Worm (Caenorhabditis elegans) whole organism, late embryonic: Measurements from ENCODE around the gene T24C12.4.

ENCODE experiments used
- C08G9.2 ChIP-seq: sonication (generic microtip); optimal IDR thresholded peaks from 2 replicates; lab custom pipeline; 2016; ENCODE audit warnings: mild to moderate bottlenecking, missing genetic modification characterization, moderate library complexity, missing compliant biosample characterization
- C38D4.7 ChIP-seq: fragments of 200-800 bp; sonication (Bioruptor generic); optimal IDR thresholded peaks from 2 replicates; lab custom pipeline; 2018; ENCODE audit warnings: mild to moderate bottlenecking, missing genetic modification characterization, moderate library complexity, missing compliant biosample characterization
- K02D7.2 ChIP-seq: sonication (generic microtip); optimal IDR thresholded peaks from 2 replicates; lab custom pipeline; 2017; ENCODE audit warnings: mild to moderate bottlenecking, missing genetic modification characterization, missing compliant biosample characterization
- K09A11.1 ChIP-seq: sonication (generic microtip); optimal IDR thresholded peaks from 2 replicates; lab custom pipeline; 2017; ENCODE audit warnings: antibody characterized with exemption, mild to moderate bottlenecking, missing genetic modification characterization, missing compliant biosample characterization; ENCODE audit not compliant: insufficient read depth
- Y22D7AL.16 ChIP-seq: sonication (generic microtip); optimal IDR thresholded peaks from 2 replicates; lab custom pipeline; 2016; ENCODE audit warnings: missing genetic modification characterization, missing compliant biosample characterization
- ceh-18 ChIP-seq: sonication (generic microtip); optimal IDR thresholded peaks from 2 replicates; lab custom pipeline; 2016; ENCODE audit warnings: missing genetic modification characterization, missing compliant biosample characterization
- ceh-22 ChIP-seq: sonication (generic microtip); optimal IDR thresholded peaks from 2 replicates; lab custom pipeline; 2017; ENCODE audit warnings: missing biosample characterization, missing genetic modification characterization
- ceh-30 ChIP-seq: fragments of 150-350 bp; optimal IDR thresholded peaks from 2 replicates; lab custom pipeline; 2014; ENCODE audit warnings: missing biosample characterization, missing genetic modification characterization
- ceh-31 ChIP-seq: sonication (generic microtip); optimal IDR thresholded peaks from 2 replicates; lab custom pipeline; 2016; ENCODE audit warnings: missing genetic modification characterization, missing compliant biosample characterization
- ceh-45 ChIP-seq: fragments of 200-800 bp; sonication (Bioruptor generic); IDR thresholded peaks from 2 replicates; pipeline ENCODE4 v1.3.6; 2022; ENCODE audit warnings: missing genetic modification reagents, missing genetic modification characterization, missing compliant biosample characterization
- dve-1 ChIP-seq: sonication (generic microtip); optimal IDR thresholded peaks from 2 replicates; lab custom pipeline; 2017; ENCODE audit warnings: antibody characterized with exemption, mild to moderate bottlenecking, missing genetic modification characterization, missing compliant biosample characterization
- elt-4 ChIP-seq: sonication (generic microtip); optimal IDR thresholded peaks from 2 replicates; lab custom pipeline; 2016; ENCODE audit warnings: missing genetic modification characterization, missing compliant biosample characterization
- fkh-10 ChIP-seq: fragments of 150-350 bp; optimal IDR thresholded peaks from 2 replicates; lab custom pipeline; 2014; ENCODE audit warnings: missing biosample characterization, missing genetic modification reagents, missing genetic modification characterization
- gmeb-2 ChIP-seq: sonication (generic microtip); optimal IDR thresholded peaks from 2 replicates; lab custom pipeline; 2016; ENCODE audit warnings: missing genetic modification characterization, inconsistent platforms, missing compliant biosample characterization
- hlh-13 ChIP-seq: fragments of 200-800 bp; sonication (Bioruptor generic); optimal IDR thresholded peaks from 2 replicates; lab custom pipeline; 2018; ENCODE audit warnings: mild to moderate bottlenecking, missing genetic modification characterization, missing compliant biosample characterization
- hlh-15 ChIP-seq: sonication (generic microtip); optimal IDR thresholded peaks from 2 replicates; lab custom pipeline; 2016; ENCODE audit warnings: missing genetic modification characterization, missing compliant biosample characterization
- hlh-30 ChIP-seq: sonication (generic microtip); optimal IDR thresholded peaks from 2 replicates; lab custom pipeline; 2017; ENCODE audit warnings: antibody characterized with exemption, missing genetic modification characterization, missing compliant biosample characterization; ENCODE audit not compliant: insufficient read depth
- hlh-6 ChIP-seq: sonication (generic microtip); optimal IDR thresholded peaks from 2 replicates; lab custom pipeline; 2016; ENCODE audit warnings: missing genotype, missing genetic modification characterization, missing compliant biosample characterization
- hlh-8 ChIP-seq: sonication (generic microtip); optimal IDR thresholded peaks from 2 replicates; lab custom pipeline; 2016; ENCODE audit warnings: missing genotype, missing genetic modification characterization, missing compliant biosample characterization
- lin-11 ChIP-seq: fragments of 200-800 bp; sonication (Bioruptor generic); optimal IDR thresholded peaks from 2 replicates; lab custom pipeline; 2018; ENCODE audit warnings: mild to moderate bottlenecking, missing genetic modification characterization, missing compliant biosample characterization
- madf-2 ChIP-seq: sonication (generic microtip); optimal IDR thresholded peaks from 2 replicates; lab custom pipeline; 2017; ENCODE audit warnings: missing genetic modification characterization, missing compliant biosample characterization
- nfya-1 ChIP-seq: sonication (generic microtip); optimal IDR thresholded peaks from 2 replicates; lab custom pipeline; 2017; ENCODE audit warnings: missing genetic modification characterization, mild to moderate bottlenecking, missing compliant biosample characterization, antibody characterized with exemption, moderate library complexity
- nhr-232 ChIP-seq: sonication (generic microtip); optimal IDR thresholded peaks from 2 replicates; lab custom pipeline; 2016; ENCODE audit warnings: missing genetic modification characterization, missing compliant biosample characterization
- npax-4 ChIP-seq: sonication (generic microtip); optimal IDR thresholded peaks from 2 replicates; lab custom pipeline; 2016; ENCODE audit warnings: missing genetic modification characterization, missing compliant biosample characterization
- odd-2 ChIP-seq: sonication (generic microtip); optimal IDR thresholded peaks from 2 replicates; lab custom pipeline; 2017; ENCODE audit warnings: antibody characterized with exemption, mild to moderate bottlenecking, missing genetic modification characterization, missing compliant biosample characterization
- pag-3 ChIP-seq: sonication (generic microtip); optimal IDR thresholded peaks from 2 replicates; lab custom pipeline; 2016; ENCODE audit warnings: missing compliant biosample characterization, missing genetic modification characterization, borderline replicate concordance
- pax-1 ChIP-seq: fragments of 150-350 bp; optimal IDR thresholded peaks from 2 replicates; lab custom pipeline; 2014; ENCODE audit warnings: missing biosample characterization, missing genetic modification characterization
- pha-2 ChIP-seq: sonication (generic microtip); optimal IDR thresholded peaks from 2 replicates; lab custom pipeline; 2017; ENCODE audit warnings: mild to moderate bottlenecking, missing genetic modification characterization, missing compliant biosample characterization
- ref-2 ChIP-seq: sonication (generic microtip); optimal IDR thresholded peaks from 2 replicates; lab custom pipeline; 2016; ENCODE audit warnings: missing genetic modification characterization, missing compliant biosample characterization
- rnt-1 ChIP-seq: sonication (generic microtip); optimal IDR thresholded peaks from 2 replicates; lab custom pipeline; 2016; ENCODE audit warnings: missing genetic modification characterization, missing compliant biosample characterization
- sox-2 ChIP-seq: fragments of 200-800 bp; sonication (Bioruptor generic); IDR thresholded peaks from 2 replicates; pipeline ENCODE4 v1.3.6; 2022; ENCODE audit warnings: missing genetic modification reagents, missing genetic modification characterization, missing compliant biosample characterization
- syd-9 ChIP-seq: sonication (generic microtip); optimal IDR thresholded peaks from 2 replicates; lab custom pipeline; 2016; ENCODE audit warnings: mild to moderate bottlenecking, missing genetic modification characterization, moderate library complexity, missing compliant biosample characterization
- tbx-2 ChIP-seq: sonication (generic microtip); optimal IDR thresholded peaks from 2 replicates; lab custom pipeline; 2016; ENCODE audit warnings: missing genetic modification characterization, missing compliant biosample characterization
- unc-42 ChIP-seq: sonication (generic microtip); optimal IDR thresholded peaks from 2 replicates; lab custom pipeline; 2016; ENCODE audit warnings: missing genotype, missing genetic modification characterization, missing compliant biosample characterization
- ztf-16 ChIP-seq: sonication (generic microtip); optimal IDR thresholded peaks from 2 replicates; lab custom pipeline; 2017; ENCODE audit warnings: missing genetic modification characterization, missing compliant biosample characterization

Gene T24C12.4

DNA sequence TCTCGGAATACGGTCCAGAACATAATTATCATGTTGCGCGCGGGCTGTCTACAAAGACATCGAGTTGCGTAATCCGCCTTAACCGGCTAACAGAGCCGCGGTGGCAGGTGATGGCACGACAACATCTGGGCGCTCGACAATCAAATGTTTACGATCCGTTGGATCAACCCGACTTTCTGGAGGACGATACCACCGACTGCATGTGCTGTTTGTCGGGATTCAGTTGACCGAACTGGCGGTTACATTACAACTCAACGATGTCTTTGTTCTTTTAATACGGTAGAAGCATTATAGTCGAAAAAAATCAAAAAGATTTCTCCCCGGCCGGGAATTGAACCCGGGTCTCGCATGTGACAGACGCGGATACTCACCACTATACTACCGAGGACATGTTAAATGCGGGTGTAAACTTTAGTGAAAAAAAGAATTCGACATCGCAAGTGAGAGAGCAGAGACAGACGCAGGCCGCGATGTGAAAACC lies 22.1 kb upstream of the T24C12.4 start (continued):
- TF ChIP-seq rnt-1 (peak; percentile 50), C08G9.2 (tag; lab: Kevin White, UChicago) (peak; percentile 78), ceh-18 (tag; lab: Kevin White, UChicago) (peak; percentile 75), C38D4.7 (GFP tag; lab: Kevin White, UChicago) (peak; percentile 81), nfya-1 (tag; lab: Kevin White, UChicago) (peak; percentile 62), pax-1 (tag; lab: Kevin White, UChicago) (no peak), gmeb-2 (tag; lab: Kevin White, UChicago) (peak; percentile 72), fkh-10 (GFP tag; lab: Kevin White, UChicago) (no peak), lin-11 (tag; lab: Kevin White, UChicago) (peak; percentile 68), npax-4 (tag; lab: Kevin White, UChicago) (peak; percentile 52), tbx-2 (tag; lab: Kevin White, UChicago) (peak; percentile 73), sox-2 (peak; percentile 63), hlh-6 (peak; percentile 66), hlh-15 (tag; lab: Kevin White, UChicago) (peak; percentile 22), pag-3 (tag; lab: Kevin White, UChicago) (peak; percentile 55), syd-9 (tag; lab: Kevin White, UChicago) (peak; percentile 78)

DNA sequence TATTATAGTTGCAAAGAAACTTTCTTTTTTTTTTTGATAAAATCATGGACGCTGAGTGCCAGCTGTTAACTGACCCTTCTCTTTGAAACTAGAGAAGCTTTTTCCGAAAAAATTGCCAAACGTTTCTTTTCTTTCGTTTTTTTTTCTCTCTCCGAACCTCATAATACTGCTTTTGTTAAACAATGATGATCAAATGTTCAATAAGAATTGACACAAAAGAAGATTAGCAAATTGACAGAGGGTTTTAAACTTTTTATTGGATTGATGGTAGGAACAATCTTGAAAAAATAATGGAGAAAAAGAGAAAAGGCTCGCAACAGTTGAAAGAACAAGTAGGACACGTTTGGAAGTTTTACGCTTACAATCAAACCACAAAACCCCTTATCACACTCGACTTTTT lies 16.0 kb upstream of the T24C12.4 start, which contains the start of gene hex-1:
Gene hex-1, plus strand, starts transcription at position 301 of the 400 bp plus-strand sequence.
- no peak for TF ChIP-seq dve-1 (tag; lab: Kevin White, UChicago)
- no peak for TF ChIP-seq pha-2 (tag; lab: Kevin White, UChicago)
- no peak for TF ChIP-seq ceh-18 (tag; lab: Kevin White, UChicago)
- no peak for TF ChIP-seq ceh-22 (tag; lab: Kevin White, UChicago)
- no peak for TF ChIP-seq syd-9 (tag; lab: Kevin White, UChicago)
- TF ChIP-seq, all 69 proteins: peak for 0

DNA sequence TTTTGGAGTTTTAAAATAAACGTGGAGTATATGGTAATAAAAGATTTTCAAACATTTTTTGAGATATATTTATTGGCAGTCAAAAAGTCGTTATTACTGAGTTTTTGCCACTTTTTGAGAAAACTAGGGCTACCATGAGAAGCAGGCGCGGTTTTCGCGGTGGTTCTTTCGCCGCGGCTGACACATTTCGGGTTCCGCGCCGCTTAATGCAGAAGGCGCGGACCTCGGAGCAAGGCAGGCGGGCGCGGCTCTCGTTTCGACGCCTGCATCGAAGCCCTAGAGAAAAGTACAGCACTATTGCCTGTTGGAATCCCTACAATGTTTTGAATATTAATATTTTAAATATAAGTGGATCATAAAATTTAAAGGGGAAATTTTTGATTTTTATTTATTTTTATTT lies 14.6 kb upstream of the T24C12.4 start:
- TF ChIP-seq nhr-232 (tag; lab: Kevin White, UChicago) = no peak
- TF ChIP-seq C08G9.2 (tag; lab: Kevin White, UChicago) = no peak
- TF ChIP-seq hlh-6 = no peak
- TF ChIP-seq hlh-8 (tag; lab: Kevin White, UChicago) = no peak
- no peak for TF ChIP-seq ceh-30
- no peak for TF ChIP-seq hlh-13 (GFP tag; lab: Kevin White, UChicago)
- TF ChIP-seq Y22D7AL.16 (tag; lab: Kevin White, UChicago) = no peak
- no peak for TF ChIP-seq odd-2 (tag; lab: Kevin White, UChicago)
- no peak for TF ChIP-seq madf-2 (tag; lab: Kevin White, UChicago)
- TF ChIP-seq K02D7.2 (tag; lab: Kevin White, UChicago) = no peak
- no peak for TF ChIP-seq hlh-30 (tag; lab: Kevin White, UChicago)

DNA sequence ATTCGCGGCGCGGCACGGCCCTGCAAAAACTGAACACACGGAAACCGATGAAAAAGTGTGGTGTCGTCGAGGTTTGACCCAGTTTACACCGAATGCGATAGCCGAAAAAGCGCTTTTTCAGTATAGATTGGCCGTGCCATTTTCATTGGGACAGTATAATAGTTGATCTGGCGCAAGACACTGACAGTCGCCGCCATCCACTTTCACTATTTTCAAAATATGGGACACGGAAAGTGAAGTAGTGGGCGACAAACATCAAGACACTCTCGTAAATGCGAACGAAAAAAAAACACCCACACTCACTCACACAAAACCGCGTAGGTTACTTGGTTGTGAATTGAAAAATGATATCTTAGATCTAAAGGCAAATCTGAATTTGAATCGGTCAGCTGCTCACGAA lies 14.1 kb upstream of the T24C12.4 start:
- TF ChIP-seq ztf-16 (tag; lab: Kevin White, UChicago) (no peak), unc-42 (no peak), syd-9 (tag; lab: Kevin White, UChicago) (no peak), C08G9.2 (tag; lab: Kevin White, UChicago) (no peak), elt-4 (no peak)

DNA sequence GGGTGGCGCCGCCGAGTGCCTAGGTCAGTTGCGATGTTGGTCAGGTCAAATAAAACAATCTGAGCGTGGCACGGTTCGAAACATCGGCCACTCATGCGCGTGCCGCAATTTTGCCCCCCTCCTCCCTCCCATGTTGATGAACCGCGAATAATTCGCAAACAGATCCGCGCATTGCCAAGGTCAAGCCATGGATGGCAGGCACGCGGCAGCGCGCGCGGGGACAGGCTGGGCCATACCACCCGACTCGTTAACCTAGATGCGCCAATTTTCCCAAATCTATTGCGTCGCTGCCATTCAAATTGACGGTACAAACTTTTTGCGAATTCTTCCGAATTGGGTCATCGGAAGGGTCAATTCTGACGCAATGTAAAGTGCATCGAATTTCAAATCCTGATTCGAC lies 11.8 kb upstream of the T24C12.4 start:
- TF ChIP-seq pha-2 (tag; lab: Kevin White, UChicago) (peak; percentile 45), ceh-31 (peak; percentile 72), rnt-1 (no peak), K09A11.1 (tag; lab: Kevin White, UChicago) (no peak), tbx-2 (tag; lab: Kevin White, UChicago) (peak; percentile 52), gmeb-2 (tag; lab: Kevin White, UChicago) (peak; percentile 20), ref-2 (tag; lab: Kevin White, UChicago) (peak; percentile 52), ceh-45 (GFP tag; lab: Robert Waterston, UW) (no peak)
